Worm (Caenorhabditis elegans): ENCODE measurements around the gene bcf-1.

ce11 chrV:6413057-6413456 lies 4.5 kb upstream of the bcf-1 start:
- TF ChIP-seq unc-39 (tag; optimal IDR thresholded peaks at IDR 0.05) (no peak), ama-1 (optimal IDR thresholded peaks at IDR 0.05) (no peak), R02D3.7 (tag; optimal IDR thresholded peaks at IDR 0.05) (no peak), nhr-129 (tag; optimal IDR thresholded peaks at IDR 0.05) (no peak)

All from whole organism, L2 larva.